Worm (Caenorhabditis elegans): Measurements from ENCODE around the gene Y37E11B.1.

ce11 chrIV:3548315-3548714 is 31.1 kb upstream of the Y37E11B.1 start:
- TF ChIP-seq ceh-34 (tag; optimal IDR thresholded peaks at IDR 0.05) (no peak), sdc-2 (tag; optimal IDR thresholded peaks at IDR 0.05) (no peak), fax-1 (tag; optimal IDR thresholded peaks at IDR 0.05) (no peak)
